Worm (Caenorhabditis elegans): ENCODE results near the gene chil-13.

chil-13 gene

DNA sequence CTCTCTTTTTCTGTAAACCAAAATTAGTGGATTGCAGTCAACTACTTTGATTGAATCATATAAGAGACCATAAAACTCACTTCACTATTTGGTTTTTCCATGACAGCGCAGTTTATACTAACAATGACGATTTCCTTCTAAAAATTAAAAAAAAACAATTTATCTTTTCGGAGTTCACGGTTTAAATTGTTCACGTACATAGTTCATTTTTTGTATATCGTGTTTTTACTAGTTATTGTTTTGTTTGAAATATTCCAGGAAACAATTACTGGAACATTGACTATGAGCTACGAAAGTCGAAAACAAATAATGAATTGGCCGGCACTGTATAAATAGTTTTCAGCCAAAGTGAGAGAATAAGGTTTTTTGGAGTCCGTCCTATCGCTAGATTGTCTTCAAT, 45.4 kb downstream of the chil-13 start, which contains the start of gene lido-17:
Gene lido-17, minus strand, starts transcription at position 101 of the 400 bp plus-strand sequence.
- TF ChIP-seq W03F9.2 (tag; optimal IDR thresholded peaks at IDR 0.05) (no peak), dao-5 (tag; optimal IDR thresholded peaks at IDR 0.05) (no peak), him-1 (tag; optimal IDR thresholded peaks at IDR 0.05) (no peak)

Measured in whole organism, L4/young adult.